Worm (Caenorhabditis elegans) whole organism, L3 larva: ENCODE measurements around the gene F20D1.3.
A peak's percentile ranks its signal among the peaks of the same experiment; 100 is the strongest.

Experiments
- aly-2 ChIP-seq: fragments of 150-350 bp; optimal IDR thresholded peaks from 2 replicates; lab custom pipeline; 2014; ENCODE audit warnings: missing biosample characterization, missing genetic modification characterization
- ceh-16 ChIP-seq: sonication (generic microtip); optimal IDR thresholded peaks from 2 replicates; lab custom pipeline; 2017; ENCODE audit warnings: missing biosample characterization, missing genetic modification characterization
- ceh-28 ChIP-seq: fragments of 150-350 bp; optimal IDR thresholded peaks from 2 replicates; lab custom pipeline; 2014; ENCODE audit warnings: missing biosample characterization, missing genetic modification reagents, missing genetic modification characterization
- ceh-82 ChIP-seq: fragments of 150-350 bp; optimal IDR thresholded peaks from 2 replicates; lab custom pipeline; 2014; ENCODE audit warnings: missing biosample characterization, missing genetic modification characterization
- egl-5 ChIP-seq: fragments of 150-350 bp; optimal IDR thresholded peaks from 2 replicates; lab custom pipeline; 2017; ENCODE audit warnings: missing biosample characterization, missing genetic modification reagents, missing genetic modification characterization, inconsistent platforms
- elt-1 ChIP-seq: fragments of 150-350 bp; optimal IDR thresholded peaks from 2 replicates; lab custom pipeline; 2014; ENCODE audit warnings: missing biosample characterization, missing genetic modification characterization
- elt-2 ChIP-seq: sonication (generic microtip); optimal IDR thresholded peaks from 2 replicates; lab custom pipeline; 2016; ENCODE audit warnings: missing genetic modification reagents, mild to moderate bottlenecking, missing genetic modification characterization, missing compliant biosample characterization
- elt-3 ChIP-seq, 3 experiments: fragments of 150-350 bp in 1 of 3; sonication (generic microtip) in 2 of 3; optimal IDR thresholded peaks; 2 replicates in 2 of 3; 4 replicates in 1 of 3; lab custom pipeline; 2014 to 2017; ENCODE audit warnings: missing biosample characterization in 3 of 3, missing genetic modification characterization in 3 of 3
- eor-1 ChIP-seq, 2 experiments: fragments of 150-350 bp; optimal IDR thresholded peaks; 2 replicates each; lab custom pipeline; 2014 to 2018; ENCODE audit warnings: missing biosample characterization in 2 of 2, missing genetic modification characterization in 2 of 2
- fkh-10 ChIP-seq: sonication (generic microtip); optimal IDR thresholded peaks from 2 replicates; lab custom pipeline; 2017; ENCODE audit warnings: missing biosample characterization, missing genetic modification reagents, missing genetic modification characterization
- fkh-2 ChIP-seq: fragments of 150-350 bp; optimal IDR thresholded peaks from 2 replicates; lab custom pipeline; 2014; ENCODE audit warnings: missing biosample characterization, missing genetic modification reagents, missing genetic modification characterization
- hmg-11 ChIP-seq: sonication (generic microtip); optimal IDR thresholded peaks from 2 replicates; lab custom pipeline; 2016; ENCODE audit warnings: missing genetic modification characterization, missing compliant biosample characterization
- jun-1 ChIP-seq: fragments of 150-350 bp; optimal IDR thresholded peaks from 2 replicates; lab custom pipeline; 2014; ENCODE audit warnings: missing biosample characterization, missing genetic modification reagents, missing genetic modification characterization
- lin-15B ChIP-seq: fragments of 150-350 bp; optimal IDR thresholded peaks from 2 replicates; lab custom pipeline; 2014; ENCODE audit warnings: missing biosample characterization, missing genetic modification characterization
- lin-39 ChIP-seq: fragments of 150-350 bp; optimal IDR thresholded peaks from 2 replicates; lab custom pipeline; 2018; ENCODE audit warnings: missing biosample characterization, missing genetic modification reagents, missing genetic modification characterization
- lsy-12 ChIP-seq: sonication (generic microtip); optimal IDR thresholded peaks from 2 replicates; lab custom pipeline; 2016; ENCODE audit warnings: mild to moderate bottlenecking, missing genetic modification characterization, missing compliant biosample characterization
- nfya-1 ChIP-seq: sonication (generic microtip); optimal IDR thresholded peaks from 2 replicates; lab custom pipeline; 2017; ENCODE audit warnings: missing genetic modification characterization, mild to moderate bottlenecking, missing compliant biosample characterization, antibody characterized with exemption, moderate library complexity; ENCODE audit not compliant: insufficient read depth
- nhr-12 ChIP-seq: fragments of 150-350 bp; optimal IDR thresholded peaks from 2 replicates; lab custom pipeline; 2014; ENCODE audit warnings: missing biosample characterization, missing genetic modification characterization
- nhr-237 ChIP-seq: fragments of 150-350 bp; optimal IDR thresholded peaks from 2 replicates; lab custom pipeline; 2014; ENCODE audit warnings: missing biosample characterization, missing genetic modification characterization
- nhr-25 ChIP-seq: sonication (generic microtip); optimal IDR thresholded peaks from 2 replicates; lab custom pipeline; 2017; ENCODE audit warnings: missing biosample characterization, missing genetic modification characterization
- nhr-28 ChIP-seq: fragments of 150-350 bp; optimal IDR thresholded peaks from 2 replicates; lab custom pipeline; 2014; ENCODE audit warnings: missing biosample characterization, missing genetic modification characterization
- nhr-43 ChIP-seq: sonication (generic microtip); optimal IDR thresholded peaks from 2 replicates; lab custom pipeline; 2016; ENCODE audit warnings: mild to moderate bottlenecking, missing genetic modification characterization, missing compliant biosample characterization; ENCODE audit not compliant: poor library complexity, severe bottlenecking
- nhr-76 ChIP-seq: fragments of 150-350 bp; sonication (generic microtip); optimal IDR thresholded peaks from 5 replicates; lab custom pipeline; 2014; ENCODE audit warnings: missing biosample characterization, missing genetic modification characterization
- pha-4 ChIP-seq: fragments of 150-350 bp; optimal IDR thresholded peaks from 2 replicates; lab custom pipeline; 2014; ENCODE audit warnings: missing biosample characterization, missing genetic modification reagents, missing genetic modification characterization
- sea-2 ChIP-seq: fragments of 150-350 bp; sonication (generic microtip); optimal IDR thresholded peaks from 4 replicates; lab custom pipeline; 2014; ENCODE audit warnings: missing biosample characterization, missing genetic modification reagents, missing genetic modification characterization
- skn-1 ChIP-seq: fragments of 150-350 bp; optimal IDR thresholded peaks from 2 replicates; lab custom pipeline; 2014; ENCODE audit warnings: missing biosample characterization, missing genetic modification characterization
- snpc-4 ChIP-seq: fragments of 150-350 bp; optimal IDR thresholded peaks from 2 replicates; lab custom pipeline; 2014; ENCODE audit warnings: missing biosample characterization, missing genetic modification characterization
- unc-62 ChIP-seq: fragments of 150-350 bp; sonication (generic microtip); optimal IDR thresholded peaks from 4 replicates; lab custom pipeline; 2014; ENCODE audit warnings: missing biosample characterization, missing genetic modification reagents, missing genetic modification characterization
- zag-1 ChIP-seq: fragments of 150-350 bp; optimal IDR thresholded peaks from 2 replicates; lab custom pipeline; 2014; ENCODE audit warnings: missing biosample characterization, missing genetic modification characterization
- ztf-11 ChIP-seq: fragments of 150-350 bp; optimal IDR thresholded peaks from 2 replicates; lab custom pipeline; 2014; ENCODE audit warnings: missing biosample characterization, missing genetic modification characterization
- ztf-4 ChIP-seq: fragments of 150-350 bp; optimal IDR thresholded peaks from 2 replicates; lab custom pipeline; 2014; ENCODE audit warnings: missing biosample characterization, missing genetic modification characterization

Gene F20D1.3

DNA sequence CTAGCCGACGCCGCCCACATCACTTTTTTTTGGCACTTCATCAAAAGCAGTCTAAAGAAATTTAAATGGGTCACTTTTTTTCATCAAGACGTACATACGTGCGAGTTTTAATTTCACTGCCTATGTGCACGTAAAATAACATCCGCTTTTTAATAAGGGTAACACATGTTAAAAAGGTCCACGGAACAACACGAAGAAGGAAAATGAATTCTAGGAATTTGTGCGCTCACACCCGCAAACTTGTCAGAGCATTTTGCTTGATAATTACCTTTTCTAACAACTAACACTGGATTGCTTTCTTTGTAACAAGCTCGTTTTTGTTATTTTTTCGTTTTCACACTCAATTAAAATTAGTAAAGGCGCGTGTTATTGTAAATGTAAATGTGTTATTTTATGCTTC is 32.8 kb downstream of the F20D1.3 start:
- TF ChIP-seq sea-2 (GFP tag; lab: Kevin White, UChicago) (no peak), ceh-82 (no peak), jun-1 (tag; lab: Kevin White, UChicago) (no peak), aly-2 (tag; lab: Kevin White, UChicago) (no peak), unc-62 (GFP tag; lab: Kevin White, UChicago) (no peak)

DNA sequence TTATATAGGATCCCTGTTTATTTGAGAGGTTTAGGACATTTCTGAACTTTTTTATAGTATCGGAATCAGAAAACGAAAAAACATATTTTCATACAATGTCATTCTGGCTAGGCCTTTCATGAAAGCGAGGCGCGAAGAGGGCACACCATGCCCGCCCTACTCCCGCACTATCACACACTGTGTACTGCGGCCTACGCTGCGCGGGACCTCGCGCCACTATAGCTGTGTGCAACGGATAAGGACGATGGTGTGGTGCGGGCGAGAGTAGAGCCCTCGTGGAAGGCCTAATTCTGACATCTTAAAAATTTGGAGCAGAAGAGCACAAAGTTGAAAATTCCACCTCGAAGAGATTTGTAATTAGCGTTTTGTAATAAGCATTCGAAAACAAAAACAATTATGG is 35.0 kb downstream of the F20D1.3 start:
- TF ChIP-seq ztf-4 (no peak), lin-39 (no peak), ztf-11 (tag; lab: Kevin White, UChicago) (no peak)

DNA sequence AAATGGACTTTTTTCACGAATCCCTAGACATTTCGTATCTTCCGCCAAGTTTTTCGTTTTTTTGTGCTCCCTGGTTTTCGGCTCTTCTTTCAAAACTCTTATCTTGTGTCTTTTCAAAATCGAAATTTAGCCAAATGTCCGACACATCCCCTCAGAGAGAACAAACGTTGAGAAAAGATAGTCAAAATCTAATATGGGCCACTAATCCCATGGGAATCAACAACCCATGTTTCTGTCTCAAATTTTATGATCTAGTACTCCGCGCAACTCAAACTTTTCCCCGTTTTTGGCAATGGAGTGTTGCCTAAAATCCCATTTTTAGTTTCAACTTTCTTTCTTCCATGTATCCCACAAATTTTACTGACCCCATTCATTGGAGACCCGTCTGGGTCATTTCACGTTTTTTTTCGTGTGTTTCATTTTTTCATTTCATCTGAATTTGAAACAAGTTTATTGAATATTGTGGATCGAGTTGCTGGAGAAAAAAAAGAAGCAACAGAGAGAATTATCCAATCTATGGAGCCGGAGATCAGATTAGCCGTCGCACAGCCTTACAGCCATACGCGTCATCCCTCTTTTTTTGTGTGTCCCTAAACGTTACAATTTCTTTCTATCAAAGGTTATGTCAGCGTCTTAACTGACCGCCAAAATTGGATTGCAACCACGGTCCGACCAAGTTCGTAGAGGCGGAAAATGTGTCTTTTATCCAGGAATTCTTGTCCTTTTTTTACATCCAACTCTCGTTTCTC is 35.8 kb downstream of the F20D1.3 start:
- TF ChIP-seq fkh-2 (tag; lab: Kevin White, UChicago) (no peak), elt-2 (tag; lab: Kevin White, UChicago) (no peak), ztf-11 (tag; lab: Kevin White, UChicago) (no peak), ceh-82 (no peak), fkh-10 (GFP tag; lab: Kevin White, UChicago) (peak; percentile 84), skn-1 (no peak), elt-3 (tag; optimal IDR thresholded peaks at IDR 0.05; lab: Kevin White, UChicago) (no peak), hmg-11 (no peak)

DNA sequence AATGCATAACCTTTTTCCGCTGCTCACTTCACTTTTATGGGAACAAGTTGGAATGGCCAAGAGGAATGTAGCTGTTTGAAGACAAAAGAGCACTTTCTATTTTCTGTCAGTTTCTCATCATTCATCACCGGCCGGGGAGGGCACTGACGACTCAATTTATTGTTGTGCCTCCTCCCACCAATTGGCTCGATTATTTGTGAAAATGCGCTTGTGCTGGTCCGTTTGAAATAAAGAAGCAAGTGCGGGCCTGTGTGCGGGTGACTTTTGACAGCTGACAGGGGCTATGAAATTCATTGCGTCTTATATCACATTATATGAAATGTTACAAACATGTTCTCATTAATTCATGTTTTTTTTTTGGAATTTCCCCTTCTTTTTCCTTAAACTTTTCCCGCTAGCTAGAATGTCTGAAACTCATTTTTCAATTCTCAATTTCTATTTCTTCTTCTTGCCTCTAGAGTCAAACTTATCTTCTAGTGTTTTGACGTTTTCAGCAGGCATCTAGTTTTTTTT is 38.1 kb downstream of the F20D1.3 start:
- TF ChIP-seq nfya-1 (tag; lab: Kevin White, UChicago): peak; percentile 15
- no peak for TF ChIP-seq pha-4 (tag; lab: Kevin White, UChicago)
- TF ChIP-seq ztf-4: no peak
- TF ChIP-seq nhr-237 (tag; lab: Kevin White, UChicago): no peak
- TF ChIP-seq elt-1: no peak
- no peak for TF ChIP-seq lin-15B (tag; lab: Kevin White, UChicago)
- no peak for TF ChIP-seq nhr-43 (tag; lab: Kevin White, UChicago)
- TF ChIP-seq egl-5 (tag; lab: Kevin White, UChicago): peak; percentile 81
- no peak for TF ChIP-seq ceh-28 (tag; lab: Kevin White, UChicago)
- TF ChIP-seq lin-39: peak; percentile 19
- no peak for TF ChIP-seq snpc-4

- TF ChIP-seq nhr-76 (tag; lab: Kevin White, UChicago) (no peak), aly-2 (tag; lab: Kevin White, UChicago) (no peak), nhr-12 (tag; lab: Kevin White, UChicago) (no peak), nfya-1 (tag; lab: Kevin White, UChicago) (peak; percentile 2), fkh-2 (tag; lab: Kevin White, UChicago) (no peak)
Measured at ce11 chrX:15016102-15016501, 40.2 kb downstream of the F20D1.3 start.

- TF ChIP-seq eor-1 (tag; optimal IDR thresholded peaks at IDR 0.05; lab: Kevin White, UChicago) (no peak), ztf-4 (no peak), pha-4 (tag; lab: Kevin White, UChicago) (no peak), nhr-237 (tag; lab: Kevin White, UChicago) (no peak), nhr-76 (tag; lab: Kevin White, UChicago) (no peak), snpc-4 (no peak), skn-1 (no peak), zag-1 (no peak), egl-5 (tag; lab: Kevin White, UChicago) (no peak), ceh-16 (tag; lab: Kevin White, UChicago) (no peak), lsy-12 (tag; lab: Kevin White, UChicago) (no peak), fkh-2 (tag; lab: Kevin White, UChicago) (no peak), nhr-28 (tag; lab: Kevin White, UChicago) (no peak), nhr-25 (tag; lab: Kevin White, UChicago) (no peak), ztf-11 (tag; lab: Kevin White, UChicago) (no peak)
Measured at ce11 chrX:15026008-15026407, 50.1 kb downstream of the F20D1.3 start, which contains the start of gene seb-3. Gene seb-3 (plus strand): TSS chrX:15026308.
